Fruit fly (Drosophila melanogaster) whole organism, embryonic: Measurements from ENCODE around the gene CG43389.

Experiments used
- B-H2 ChIP-seq: fragments of 200-800 bp; sonication (Bioruptor generic); optimal IDR thresholded peaks from 2 replicates; lab custom pipeline; 2018; ENCODE audit warnings: missing biosample characterization, mild to moderate bottlenecking, missing genetic modification characterization
- Bgb ChIP-seq: fragments of 200-800 bp; sonication (Bioruptor generic); IDR thresholded peaks from 2 replicates; pipeline ENCODE4 v1.3.6; 2022; ENCODE audit warnings: missing biosample characterization, missing genetic modification characterization; ENCODE audit not compliant: partially characterized antibody
- CG11695 ChIP-seq: fragments of 200-800 bp; sonication (Bioruptor generic); IDR thresholded peaks from 3 replicates; pipeline ENCODE4 v1.3.6; 2022; ENCODE audit warnings: missing biosample characterization, missing genetic modification characterization
- CG12236 ChIP-seq: fragments of 200-800 bp; sonication (Bioruptor generic); optimal IDR thresholded peaks from 2 replicates; lab custom pipeline; 2016; ENCODE audit warnings: missing biosample characterization, missing genetic modification characterization
- CG1233 ChIP-seq: fragments of 200-800 bp; sonication (Bioruptor generic); optimal IDR thresholded peaks from 4 replicates; lab custom pipeline; 2018; ENCODE audit warnings: missing biosample characterization, mild to moderate bottlenecking, missing genetic modification characterization
- CG13123 ChIP-seq: fragments of 200-800 bp; sonication (Bioruptor generic); optimal IDR thresholded peaks from 2 replicates; lab custom pipeline; 2016; ENCODE audit warnings: missing biosample characterization, missing genetic modification characterization
- CG14050 ChIP-seq: fragments of 200-800 bp; sonication (Bioruptor generic); IDR thresholded peaks from 3 replicates; pipeline ENCODE4 v1.3.6; 2022; ENCODE audit warnings: missing biosample characterization, missing genetic modification characterization
- CG15011 ChIP-seq: fragments of 200-800 bp; sonication (Bioruptor generic); optimal IDR thresholded peaks from 3 replicates; lab custom pipeline; 2018; ENCODE audit warnings: missing biosample characterization, mild to moderate bottlenecking, missing genetic modification characterization
- CG15269 ChIP-seq: fragments of 200-800 bp; sonication (Bioruptor generic); optimal IDR thresholded peaks from 2 replicates; lab custom pipeline; 2018; ENCODE audit warnings: missing biosample characterization, mild to moderate bottlenecking, missing genetic modification characterization, moderate library complexity
- CG1602 ChIP-seq: fragments of 200-800 bp; sonication (Bioruptor generic); optimal IDR thresholded peaks from 3 replicates; lab custom pipeline; 2016; ENCODE audit warnings: missing biosample characterization, missing genetic modification characterization
- CG1603 ChIP-seq: fragments of 200-800 bp; sonication (Bioruptor generic); optimal IDR thresholded peaks from 2 replicates; lab custom pipeline; 2019; ENCODE audit warnings: missing biosample characterization, mild to moderate bottlenecking, missing genetic modification characterization, moderate library complexity
- CG16863 ChIP-seq: fragments of 200-800 bp; sonication (Bioruptor generic); optimal IDR thresholded peaks from 3 replicates; lab custom pipeline; 2016; ENCODE audit warnings: missing biosample characterization, missing genetic modification characterization
- CG17328 ChIP-seq: fragments of 200-800 bp; sonication (Bioruptor generic); IDR thresholded peaks from 2 replicates; pipeline ENCODE4 v1.3.6; 2022; ENCODE audit warnings: missing biosample characterization, missing genetic modification characterization
- CG18476 ChIP-seq: fragments of 200-800 bp; sonication (Bioruptor generic); optimal IDR thresholded peaks from 2 replicates; lab custom pipeline; 2016; ENCODE audit warnings: missing biosample characterization, mild to moderate bottlenecking, missing genetic modification characterization
- CG33213 ChIP-seq: fragments of 200-800 bp; sonication (Bioruptor generic); optimal IDR thresholded peaks from 3 replicates; lab custom pipeline; 2016; ENCODE audit warnings: missing biosample characterization, missing genetic modification characterization
- CG3995 ChIP-seq: fragments of 200-800 bp; sonication (Bioruptor generic); optimal IDR thresholded peaks from 3 replicates; lab custom pipeline; 2016; ENCODE audit warnings: missing biosample characterization, missing genetic modification characterization
- CG4282 ChIP-seq: fragments of 200-800 bp; sonication (Bioruptor generic); optimal IDR thresholded peaks from 2 replicates; lab custom pipeline; 2016; ENCODE audit warnings: missing biosample characterization, missing genetic modification characterization
- CG4424 ChIP-seq: fragments of 200-800 bp; sonication (Bioruptor generic); optimal IDR thresholded peaks from 3 replicates; lab custom pipeline; 2016; ENCODE audit warnings: missing biosample characterization, missing genetic modification characterization
- CG7987 ChIP-seq: fragments of 200-800 bp; sonication (Bioruptor generic); optimal IDR thresholded peaks from 2 replicates; lab custom pipeline; 2018; ENCODE audit warnings: missing biosample characterization, mild to moderate bottlenecking, missing genetic modification characterization, moderate library complexity
- CG8944 ChIP-seq: fragments of 200-800 bp; sonication (Bioruptor generic); optimal IDR thresholded peaks from 3 replicates; lab custom pipeline; 2016; ENCODE audit warnings: missing biosample characterization, missing genetic modification characterization
- CG9215 ChIP-seq: fragments of 200-800 bp; sonication (Bioruptor generic); IDR thresholded peaks from 2 replicates; pipeline ENCODE4 v1.3.6; 2022; ENCODE audit warnings: missing biosample characterization, missing genetic modification characterization
- CG9817 ChIP-seq: fragments of 200-800 bp; sonication (Bioruptor generic); optimal IDR thresholded peaks from 2 replicates; lab custom pipeline; 2018; ENCODE audit warnings: missing biosample characterization, mild to moderate bottlenecking, missing genetic modification characterization, moderate library complexity
- Elba2 ChIP-seq: fragments of 200-800 bp; sonication (Bioruptor generic); optimal IDR thresholded peaks from 3 replicates; lab custom pipeline; 2016; ENCODE audit warnings: missing biosample characterization, missing genetic modification characterization
- Hmr ChIP-seq: fragments of 200-800 bp; sonication (Bioruptor generic); optimal IDR thresholded peaks from 3 replicates; lab custom pipeline; 2017; ENCODE audit warnings: mild to moderate bottlenecking, missing biosample characterization, missing genetic modification reagents, missing genetic modification characterization
- Hr39 ChIP-seq: fragments of >200 bp; optimal IDR thresholded peaks from 2 replicates; lab custom pipeline; 2017
- Lpt ChIP-seq: fragments of >200 bp; optimal IDR thresholded peaks from 2 replicates; lab custom pipeline; 2018; ENCODE audit warnings: missing biosample characterization, missing genetic modification characterization
- Pdp1 ChIP-seq, 2 experiments: fragments of 200-800 bp; sonication (Bioruptor generic); optimal IDR thresholded peaks; 3 replicates each; lab custom pipeline; 2016; ENCODE audit warnings: missing biosample characterization in 2 of 2, missing genetic modification characterization in 2 of 2, mild to moderate bottlenecking in 1 of 2, moderate library complexity in 1 of 2
- Xbp1 ChIP-seq: fragments of 200-800 bp; sonication (Bioruptor generic); optimal IDR thresholded peaks from 3 replicates; lab custom pipeline; 2016; ENCODE audit warnings: missing biosample characterization, mild to moderate bottlenecking, missing genetic modification characterization
- al ChIP-seq: fragments of 200-800 bp; sonication (Bioruptor generic); IDR thresholded peaks from 2 replicates; pipeline ENCODE4 v1.3.6; 2022; ENCODE audit warnings: missing biosample characterization, missing genetic modification characterization
- cad ChIP-seq: fragments of >200 bp; optimal IDR thresholded peaks from 2 replicates; lab custom pipeline; 2017; ENCODE audit warnings: missing biosample characterization, missing genetic modification characterization
- chinmo ChIP-seq: fragments of 200-800 bp; sonication (Bioruptor generic); IDR thresholded peaks from 4 replicates; pipeline ENCODE4 v1.3.6; 2022; ENCODE audit warnings: missing biosample characterization, missing genetic modification characterization; ENCODE audit not compliant: partially characterized antibody
- ci ChIP-seq: fragments of 200-800 bp; sonication (Bioruptor generic); IDR thresholded peaks from 3 replicates; pipeline ENCODE4 v1.3.6; 2022; ENCODE audit warnings: missing biosample characterization, missing genetic modification characterization
- dmrt11E ChIP-seq: fragments of 200-800 bp; sonication (Bioruptor generic); optimal IDR thresholded peaks from 3 replicates; lab custom pipeline; 2018; ENCODE audit warnings: missing biosample characterization, mild to moderate bottlenecking, missing genetic modification characterization, moderate library complexity
- ems ChIP-seq: fragments of 200-800 bp; sonication (Bioruptor generic); optimal IDR thresholded peaks from 3 replicates; lab custom pipeline; 2016; ENCODE audit warnings: missing biosample characterization, missing genetic modification characterization
- fd64A ChIP-seq: fragments of 200-800 bp; sonication (Bioruptor generic); optimal IDR thresholded peaks from 3 replicates; lab custom pipeline; 2018; ENCODE audit warnings: missing biosample characterization, mild to moderate bottlenecking, missing genetic modification characterization
- gce ChIP-seq: fragments of 200-800 bp; sonication (Bioruptor generic); IDR thresholded peaks from 3 replicates; pipeline ENCODE4 v1.3.6; 2022; ENCODE audit warnings: missing biosample characterization, missing genetic modification characterization
- gfzf ChIP-seq: fragments of 200-800 bp; sonication (Bioruptor generic); optimal IDR thresholded peaks from 2 replicates; lab custom pipeline; 2016; ENCODE audit warnings: missing biosample characterization, mild to moderate bottlenecking, missing genetic modification characterization, moderate library complexity
- gsb-n ChIP-seq: fragments of 200-800 bp; sonication (Bioruptor generic); optimal IDR thresholded peaks from 3 replicates; lab custom pipeline; 2018; ENCODE audit warnings: missing biosample characterization, mild to moderate bottlenecking, missing genetic modification characterization
- ham ChIP-seq: fragments of 200-800 bp; sonication (Bioruptor generic); IDR thresholded peaks from 2 replicates; pipeline ENCODE4 v1.3.6; 2022; ENCODE audit warnings: missing biosample characterization, missing genetic modification characterization
- hbn ChIP-seq: fragments of 200-800 bp; sonication (Bioruptor generic); IDR thresholded peaks from 2 replicates; pipeline ENCODE4 v1.3.6; 2022; ENCODE audit warnings: missing biosample characterization, missing genetic modification characterization; ENCODE audit not compliant: partially characterized antibody
- her ChIP-seq: fragments of 200-800 bp; sonication (Bioruptor generic); optimal IDR thresholded peaks from 2 replicates; lab custom pipeline; 2016; ENCODE audit warnings: missing biosample characterization, missing genetic modification characterization
- jing ChIP-seq: fragments of 200-800 bp; sonication (Bioruptor generic); optimal IDR thresholded peaks from 2 replicates; lab custom pipeline; 2018; ENCODE audit warnings: missing biosample characterization, mild to moderate bottlenecking, missing genetic modification characterization
- lola ChIP-seq, 3 experiments: fragments of >200 bp in 2 of 3; fragments of 200-800 bp in 1 of 3; sonication (Bioruptor generic) in 1 of 3; optimal IDR thresholded peaks; 2 replicates each; lab custom pipeline; 2017 to 2019; ENCODE audit warnings: missing biosample characterization in 3 of 3, missing genetic modification characterization in 3 of 3, mild to moderate bottlenecking in 1 of 3, moderate library complexity in 1 of 3
- nmo ChIP-seq: fragments of 200-800 bp; sonication (Bioruptor generic); optimal IDR thresholded peaks from 2 replicates; lab custom pipeline; 2018; ENCODE audit warnings: missing biosample characterization, mild to moderate bottlenecking, missing genetic modification characterization, moderate library complexity
- org-1 ChIP-seq: fragments of 200-800 bp; sonication (Bioruptor generic); optimal IDR thresholded peaks from 2 replicates; lab custom pipeline; 2017; ENCODE audit warnings: missing biosample characterization, missing genetic modification characterization
- pum ChIP-seq: fragments of 200-800 bp; sonication (Bioruptor generic); optimal IDR thresholded peaks from 2 replicates; lab custom pipeline; 2016; ENCODE audit warnings: missing biosample characterization, missing genetic modification characterization
- sens ChIP-seq: fragments of 200-800 bp; sonication (Bioruptor generic); peaks from one replicate; lab custom pipeline; 2016; ENCODE audit warnings: missing biosample characterization, missing genetic modification characterization
- vvl ChIP-seq: fragments of 200-800 bp; sonication (Bioruptor generic); IDR thresholded peaks from 2 replicates; pipeline ENCODE4 v1.3.6; 2022; ENCODE audit warnings: missing biosample characterization, missing genetic modification characterization

The CG43389 gene

dm6 chr3L:3198447-3199402 lies 49.1 kb upstream of the CG43389 start, which contains the start of the genes CG32276 and gry (continued):
- no peak for TF ChIP-seq CG15269 (tag; lab: Kevin White, UChicago)
- peak; percentile 83 for TF ChIP-seq ems (GFP tag; lab: Kevin White, UChicago)
- TF ChIP-seq Hr39 (lab: Kevin White, UChicago), result no peak
- TF ChIP-seq chinmo (GFP tag; lab: Robert Waterston, UW), result 0 out of 4 replicates have a peak, but pooled peaks have one; percentile 54
- peak; percentile 64 for TF ChIP-seq CG9215 (GFP tag; lab: Robert Waterston, UW)
- peak; percentile 94 for TF ChIP-seq gfzf (GFP tag; lab: Kevin White, UChicago)
- peak; percentile 76 for TF ChIP-seq Hmr (GFP tag; lab: Kevin White, UChicago)
- peak; percentile 67 for TF ChIP-seq CG4282 (GFP tag; lab: Kevin White, UChicago)
- no peak for TF ChIP-seq Lpt (GFP tag; lab: Kevin White, UChicago)
- peak; percentile 85 for TF ChIP-seq CG4424 (GFP tag; lab: Kevin White, UChicago)
- TF ChIP-seq Xbp1 (GFP tag; lab: Kevin White, UChicago), result peak; percentile 96
- peak; percentile 54 for TF ChIP-seq CG13123 (GFP tag; lab: Kevin White, UChicago)
- TF ChIP-seq Elba2 (GFP tag; lab: Kevin White, UChicago), result peak; percentile 64
- no peak for TF ChIP-seq gce (GFP tag; lab: Robert Waterston, UW)
- peak; percentile 67 for TF ChIP-seq dmrt11E (tag; lab: Kevin White, UChicago)
- TF ChIP-seq CG7987 (GFP tag; lab: Kevin White, UChicago), result peak; percentile 74
- TF ChIP-seq CG33213 (GFP tag; lab: Kevin White, UChicago), result peak; percentile 81
- peak; percentile 82 for TF ChIP-seq vvl
- peak; percentile 73 for TF ChIP-seq al (GFP tag; lab: Robert Waterston, UW)
- TF ChIP-seq CG11695 (GFP tag; lab: Robert Waterston, UW), result peak; percentile 73
- TF ChIP-seq Bgb, result no peak; the same call in 1 of the 2 replicates
- TF ChIP-seq CG1233 (GFP tag; lab: Kevin White, UChicago), result peak; percentile 67
- TF ChIP-seq ci (GFP tag; lab: Robert Waterston, UW), result peak; percentile 66; the same call in 2 of the 3 replicates
- TF ChIP-seq CG18476 (GFP tag; lab: Kevin White, UChicago), result peak; percentile 71
- TF ChIP-seq CG9817 (tag; lab: Kevin White, UChicago), result peak; percentile 67
- no peak for TF ChIP-seq fd64A
- peak; percentile 41 for TF ChIP-seq CG12236
- TF ChIP-seq gsb-n (tag; lab: Kevin White, UChicago), result no peak
- peak; percentile 79 for TF ChIP-seq CG16863
- TF ChIP-seq jing (GFP tag; lab: Kevin White, UChicago), result no peak
- TF ChIP-seq Pdp1 (GFP tag; optimal IDR thresholded peaks at IDR 0.05; lab: Kevin White, UChicago), result peak in 1 of 2 experiments; percentile 83
- peak; percentile 23; the same call in 1 of the 3 replicates for TF ChIP-seq CG14050 (GFP tag; lab: Robert Waterston, UW)
- peak; percentile 71 for TF ChIP-seq her (GFP tag; lab: Kevin White, UChicago)
- TF ChIP-seq CG3995, result peak; percentile 91
- peak; percentile 86 for TF ChIP-seq CG1603 (tag; lab: Kevin White, UChicago)
- no peak for TF ChIP-seq CG15011 (GFP tag; lab: Kevin White, UChicago)
- peak in 1 of 3 experiments; percentile 71 for TF ChIP-seq lola (GFP tag; optimal IDR thresholded peaks at IDR 0.05; lab: Kevin White, UChicago)
- peak; percentile 94 for TF ChIP-seq sens (GFP tag; lab: Kevin White, UChicago)
- TF ChIP-seq cad, result no peak
- TF ChIP-seq CG8944 (GFP tag; lab: Kevin White, UChicago), result peak; percentile 82
- TF ChIP-seq pum (GFP tag; lab: Kevin White, UChicago), result peak; percentile 79
- TF ChIP-seq CG1602 (GFP tag; lab: Kevin White, UChicago), result peak; percentile 66
- peak; percentile 26; the same call in 1 of the 2 replicates for TF ChIP-seq hbn (GFP tag; lab: Robert Waterston, UW)
- TF ChIP-seq nmo (GFP tag; lab: Kevin White, UChicago), result peak; percentile 84
- TF ChIP-seq B-H2 (GFP tag; lab: Kevin White, UChicago), result peak; percentile 83
- no peak for TF ChIP-seq ham
- TF ChIP-seq CG17328, result peak; percentile 78
- TF ChIP-seq org-1 (GFP tag; lab: Kevin White, UChicago), result peak; percentile 30
